Worm (Caenorhabditis elegans) whole organism, young adult: ENCODE results near the gene C49C8.6.

ENCODE experiments used
- C06A6.2 ChIP-seq: fragments of 200-800 bp; sonication (Bioruptor generic); conservative IDR thresholded peaks from 2 replicates; pipeline ENCODE4 v1.3.6; 2022; ENCODE audit warnings: missing genetic modification characterization, missing compliant biosample characterization
- F22D6.2 ChIP-seq: sonication (generic microtip); optimal IDR thresholded peaks from 2 replicates; lab custom pipeline; 2016; ENCODE audit warnings: mild to moderate bottlenecking, missing genetic modification characterization, missing compliant biosample characterization
- F33H1.4 ChIP-seq: fragments of 200-800 bp; sonication (Bioruptor generic); IDR thresholded peaks from 2 replicates; pipeline ENCODE4 v1.3.6; 2022; ENCODE audit warnings: missing genetic modification reagents, missing genetic modification characterization, missing compliant biosample characterization
- F57A8.1 ChIP-seq: fragments of 200-800 bp; sonication (Bioruptor generic); optimal IDR thresholded peaks from 2 replicates; lab custom pipeline; 2018; ENCODE audit warnings: mild to moderate bottlenecking, missing genetic modification characterization, moderate library complexity, missing compliant biosample characterization
- K12H6.12 ChIP-seq: fragments of 200-800 bp; sonication (Bioruptor generic); optimal IDR thresholded peaks from 2 replicates; lab custom pipeline; 2018; ENCODE audit warnings: mild to moderate bottlenecking, missing genetic modification characterization, missing compliant biosample characterization
- Y53G8AR.9 ChIP-seq: fragments of 200-800 bp; sonication (Bioruptor generic); conservative IDR thresholded peaks from 2 replicates; pipeline ENCODE4 v1.3.6; 2022; ENCODE audit warnings: missing genetic modification reagents, missing genetic modification characterization, missing compliant biosample characterization
- ZK185.1 ChIP-seq: sonication (generic microtip); optimal IDR thresholded peaks from 2 replicates; lab custom pipeline; 2016; ENCODE audit warnings: mild to moderate bottlenecking, missing genetic modification characterization, missing compliant biosample characterization; ENCODE audit not compliant: poor library complexity, severe bottlenecking
- akir-1 ChIP-seq: fragments of 200-800 bp; sonication (Bioruptor generic); optimal IDR thresholded peaks from 2 replicates; lab custom pipeline; 2018; ENCODE audit warnings: mild to moderate bottlenecking, missing genetic modification characterization, moderate library complexity, missing compliant biosample characterization
- atf-7 ChIP-seq: sonication (generic microtip); optimal IDR thresholded peaks from 2 replicates; lab custom pipeline; 2017; ENCODE audit warnings: mild to moderate bottlenecking, missing genetic modification characterization, missing compliant biosample characterization
- attf-3 ChIP-seq: fragments of 200-800 bp; sonication (Bioruptor generic); conservative IDR thresholded peaks from 2 replicates; pipeline ENCODE4 v1.3.6; 2022; ENCODE audit warnings: missing genetic modification reagents, missing genetic modification characterization, missing compliant biosample characterization
- ceh-100 ChIP-seq: fragments of 200-800 bp; sonication (Bioruptor generic); IDR thresholded peaks from 2 replicates; pipeline ENCODE4 v1.3.6; 2022; ENCODE audit warnings: missing genetic modification reagents, missing genetic modification characterization, missing compliant biosample characterization
- ceh-79 ChIP-seq: sonication (generic microtip); optimal IDR thresholded peaks from 2 replicates; lab custom pipeline; 2017; ENCODE audit warnings: mild to moderate bottlenecking, missing genetic modification characterization, missing compliant biosample characterization
- egl-44 ChIP-seq: fragments of 200-800 bp; sonication (Bioruptor generic); IDR thresholded peaks from 2 replicates; pipeline ENCODE4 v1.3.6; 2022; ENCODE audit warnings: missing genetic modification reagents, missing genetic modification characterization, missing compliant biosample characterization
- egrh-3 ChIP-seq: fragments of 200-800 bp; sonication (Bioruptor generic); IDR thresholded peaks from 2 replicates; pipeline ENCODE4 v1.3.6; 2022; ENCODE audit warnings: missing genetic modification reagents, missing genetic modification characterization, missing compliant biosample characterization
- fkh-3 ChIP-seq: sonication (generic microtip); optimal IDR thresholded peaks from 2 replicates; lab custom pipeline; 2016; ENCODE audit warnings: mild to moderate bottlenecking, missing genetic modification characterization, missing compliant biosample characterization
- gei-17 ChIP-seq: fragments of 200-800 bp; sonication (Bioruptor generic); optimal IDR thresholded peaks from 2 replicates; lab custom pipeline; 2018; ENCODE audit warnings: mild to moderate bottlenecking, missing genetic modification characterization, missing compliant biosample characterization
- hsf-1 ChIP-seq: fragments of 200-800 bp; sonication (Bioruptor generic); IDR thresholded peaks from 2 replicates; pipeline ENCODE4 v1.3.6; 2022; ENCODE audit warnings: missing genetic modification reagents, missing genetic modification characterization, missing compliant biosample characterization
- lin-35 ChIP-seq, 3 experiments: fragments of 150-350 bp in 2 of 3; sonication (generic microtip) in 1 of 3; optimal IDR thresholded peaks; 2 replicates each; lab custom pipeline; 2014 to 2018; ENCODE audit warnings: missing biosample characterization in 3 of 3, missing genetic modification characterization in 3 of 3, missing genetic modification reagents in 3 of 3
- lsl-1 ChIP-seq: fragments of 200-800 bp; sonication (Bioruptor generic); optimal IDR thresholded peaks from 2 replicates; lab custom pipeline; 2018; ENCODE audit warnings: mild to moderate bottlenecking, missing genetic modification characterization, moderate library complexity, missing compliant biosample characterization
- nfya-2 ChIP-seq: fragments of 200-800 bp; sonication (Bioruptor generic); IDR thresholded peaks from 2 replicates; pipeline ENCODE4 v1.3.6; 2022; ENCODE audit warnings: missing genetic modification reagents, missing genetic modification characterization, missing compliant biosample characterization
- nhr-120 ChIP-seq: fragments of 200-800 bp; sonication (Bioruptor generic); IDR thresholded peaks from 2 replicates; pipeline ENCODE4 v1.3.6; 2022; ENCODE audit warnings: missing genetic modification characterization, missing compliant biosample characterization
- nhr-80 ChIP-seq: sonication (generic microtip); optimal IDR thresholded peaks from 2 replicates; lab custom pipeline; 2016; ENCODE audit warnings: missing genetic modification characterization, missing compliant biosample characterization
- pbrm-1 ChIP-seq: fragments of 200-800 bp; sonication (Bioruptor generic); IDR thresholded peaks from 2 replicates; pipeline ENCODE4 v1.3.6; 2022; ENCODE audit warnings: missing genetic modification reagents, missing genetic modification characterization, missing compliant biosample characterization
- snpc-4 ChIP-seq, 5 experiments: fragments of 150-350 bp in 1 of 5; sonication (generic microtip) in 4 of 5; optimal IDR thresholded peaks; 2 replicates each; lab custom pipeline; 2014 to 2018; ENCODE audit warnings: missing genetic modification characterization in 5 of 5, missing biosample characterization in 3 of 5, antibody characterized with exemption in 2 of 5, mild to moderate bottlenecking in 2 of 5, missing compliant biosample characterization in 2 of 5, missing genotype in 2 of 5, moderate library complexity in 2 of 5, missing genetic modification reagents in 1 of 5
- tbp1 ChIP-seq: fragments of 200-800 bp; sonication (Bioruptor generic); optimal IDR thresholded peaks from 2 replicates; lab custom pipeline; 2018; ENCODE audit warnings: mild to moderate bottlenecking, missing genetic modification characterization, missing compliant biosample characterization
- tlf-1 ChIP-seq: fragments of 200-800 bp; sonication (Bioruptor generic); optimal IDR thresholded peaks from 2 replicates; lab custom pipeline; 2018; ENCODE audit warnings: mild to moderate bottlenecking, missing genetic modification characterization, missing compliant biosample characterization
- zfh-2 ChIP-seq: fragments of 200-800 bp; sonication (Bioruptor generic); conservative IDR thresholded peaks from 2 replicates; pipeline ENCODE4 v1.3.6; 2022; ENCODE audit warnings: missing genetic modification reagents, missing genetic modification characterization, missing compliant biosample characterization
- ztf-22 ChIP-seq: fragments of 200-800 bp; sonication (Bioruptor generic); optimal IDR thresholded peaks from 2 replicates; lab custom pipeline; 2018; ENCODE audit warnings: mild to moderate bottlenecking, missing genetic modification characterization, moderate library complexity, missing compliant biosample characterization
- ztf-26 ChIP-seq: sonication (generic microtip); optimal IDR thresholded peaks from 2 replicates; lab custom pipeline; 2017; ENCODE audit warnings: missing genetic modification characterization, missing compliant biosample characterization
- ztf-28 ChIP-seq: fragments of 200-800 bp; sonication (Bioruptor generic); IDR thresholded peaks from 2 replicates; pipeline ENCODE4 v1.3.6; 2022; ENCODE audit warnings: missing genetic modification reagents, missing genetic modification characterization, missing compliant biosample characterization
- ztf-3 ChIP-seq: fragments of 200-800 bp; sonication (Bioruptor generic); optimal IDR thresholded peaks from 2 replicates; lab custom pipeline; 2018; ENCODE audit warnings: mild to moderate bottlenecking, missing genetic modification characterization, missing compliant biosample characterization
- ztf-6 ChIP-seq: fragments of 200-800 bp; sonication (Bioruptor generic); IDR thresholded peaks from 2 replicates; pipeline ENCODE4 v1.3.6; 2022; ENCODE audit warnings: missing genetic modification reagents, missing genetic modification characterization, missing compliant biosample characterization

C49C8.6 gene

DNA sequence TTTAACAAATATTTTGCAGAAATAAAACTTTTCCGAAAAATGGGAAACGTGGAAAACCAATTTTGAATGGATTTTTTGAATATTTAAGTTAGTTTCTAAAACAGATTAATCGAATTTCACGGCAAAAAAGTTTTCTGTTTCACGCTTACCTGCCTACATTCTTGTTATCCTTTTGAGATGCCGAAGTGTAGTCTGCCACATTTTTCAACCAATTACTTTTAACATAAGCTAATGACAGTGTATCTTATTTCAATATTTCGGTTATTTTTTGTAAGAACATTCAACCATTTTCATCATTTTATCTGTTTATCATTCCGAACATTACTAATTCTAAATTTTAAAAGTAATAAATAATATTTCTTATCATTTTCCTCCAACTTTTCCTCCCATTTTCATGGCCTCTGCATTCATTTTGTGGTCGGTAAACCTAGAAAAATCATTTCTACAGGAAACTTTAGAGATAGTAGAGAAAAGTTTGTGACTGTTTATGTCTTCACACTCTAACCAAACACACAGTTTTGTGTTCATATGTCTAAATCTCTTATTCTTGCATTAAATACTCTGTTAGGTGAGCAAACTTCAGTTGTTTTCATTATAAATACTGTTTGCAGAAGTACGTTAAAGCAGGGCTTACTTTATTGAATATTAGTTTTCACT, 46.0 kb downstream of the C49C8.6 start, which contains the start of the genes F42A9.17 and cyp-33E2:
Gene F42A9.17 (minus strand): TSS at position 51 of the 657 bp plus-strand sequence.
Gene cyp-33E2 (plus strand): TSS at position 449 of the 657 bp plus-strand sequence.
- TF ChIP-seq hsf-1 (GFP tag; lab: Robert Waterston, UW) (no peak), nhr-80 (tag; lab: Kevin White, UChicago) (peak; percentile 81), C06A6.2 (GFP tag; lab: Robert Waterston, UW) (no peak)
- TF ChIP-seq, all 124 proteins: peak for 1

- TF ChIP-seq ztf-28 (GFP tag; lab: Robert Waterston, UW) (no peak), snpc-4 (GFP tag; optimal IDR thresholded peaks at IDR 0.05; lab: Kevin White, UChicago) (no peak), snpc-4 (tag; optimal IDR thresholded peaks at IDR 0.05; lab: Kevin White, UChicago) (no peak), nhr-120 (no peak), gei-17 (no peak), ZK185.1 (tag; lab: Kevin White, UChicago) (no peak), hsf-1 (GFP tag; lab: Robert Waterston, UW) (no peak), akir-1 (GFP tag; lab: Kevin White, UChicago) (no peak), tbp1 (GFP tag; lab: Kevin White, UChicago) (no peak), pbrm-1 (GFP tag; lab: Robert Waterston, UW) (no peak), ztf-22 (GFP tag; lab: Kevin White, UChicago) (no peak)
Measured at ce11 chrIV:8608934-8609333, 49.1 kb downstream of the C49C8.6 start, which contains the start of gene F42A9.6. F42A9.6 (plus strand) TSS chrIV:8609234.

ce11 chrIV:8608204-8608603, 49.8 kb downstream of the C49C8.6 start:
- TF ChIP-seq F22D6.2 (no peak), fkh-3 (tag; lab: Kevin White, UChicago) (no peak), atf-7 (tag; lab: Kevin White, UChicago) (no peak), C06A6.2 (GFP tag; lab: Robert Waterston, UW) (no peak), zfh-2 (GFP tag; lab: Robert Waterston, UW) (no peak), egrh-3 (GFP tag; lab: Robert Waterston, UW) (no peak), lin-35 (GFP tag; optimal IDR thresholded peaks at IDR 0.05; lab: Kevin White, UChicago) (no peak), K12H6.12 (tag; lab: Kevin White, UChicago) (no peak), egl-44 (GFP tag; lab: Robert Waterston, UW) (no peak), ztf-26 (tag; lab: Kevin White, UChicago) (no peak), tlf-1 (GFP tag; lab: Kevin White, UChicago) (no peak), tbp1 (GFP tag; lab: Kevin White, UChicago) (no peak), attf-3 (no peak), ztf-3 (GFP tag; lab: Kevin White, UChicago) (no peak), Y53G8AR.9 (GFP tag; lab: Robert Waterston, UW) (no peak), F57A8.1 (GFP tag; lab: Kevin White, UChicago) (no peak), ztf-6 (GFP tag; lab: Robert Waterston, UW) (no peak), nfya-2 (GFP tag; lab: Robert Waterston, UW) (no peak), ceh-79 (tag; lab: Kevin White, UChicago) (no peak), ceh-100 (GFP tag; lab: Robert Waterston, UW) (no peak)

ce11 chrIV:8607468-8607867, 50.6 kb downstream of the C49C8.6 start:
- peak; percentile 73 for TF ChIP-seq F33H1.4
- TF ChIP-seq lsl-1 (GFP tag; lab: Kevin White, UChicago), result peak; percentile 54
- TF ChIP-seq, all 124 proteins: peak for 2; not testable (repeated sequence) for 122
